Worm (Caenorhabditis elegans): ENCODE results near the gene pkc-3.

Gene pkc-3

DNA sequence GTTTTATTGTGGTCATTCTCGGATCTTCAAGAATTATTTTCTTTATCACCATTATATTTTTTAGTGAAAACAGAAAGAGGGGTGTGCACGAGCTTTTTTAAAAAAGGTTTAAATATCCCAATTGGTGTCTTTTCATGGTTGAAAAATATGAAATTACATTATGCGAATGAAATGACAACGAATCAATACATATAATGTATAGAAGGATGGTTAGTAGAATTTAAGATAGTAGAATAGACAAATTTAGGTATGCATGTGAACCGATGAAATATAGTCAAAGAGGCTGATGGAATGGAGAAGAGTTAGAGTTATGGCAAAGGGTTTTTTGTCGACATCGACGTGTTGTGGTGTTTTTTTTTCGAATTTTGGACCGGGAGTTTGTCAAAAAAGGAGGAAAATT lies 15.3 kb upstream of the pkc-3 start:
- TF ChIP-seq somi-1 (GFP tag; optimal IDR thresholded peaks at IDR 0.05) (no peak), mxl-1 (tag; optimal IDR thresholded peaks at IDR 0.05) (no peak), D2030.7 (GFP tag; IDR thresholded peaks at IDR 0.05) (no peak)

DNA sequence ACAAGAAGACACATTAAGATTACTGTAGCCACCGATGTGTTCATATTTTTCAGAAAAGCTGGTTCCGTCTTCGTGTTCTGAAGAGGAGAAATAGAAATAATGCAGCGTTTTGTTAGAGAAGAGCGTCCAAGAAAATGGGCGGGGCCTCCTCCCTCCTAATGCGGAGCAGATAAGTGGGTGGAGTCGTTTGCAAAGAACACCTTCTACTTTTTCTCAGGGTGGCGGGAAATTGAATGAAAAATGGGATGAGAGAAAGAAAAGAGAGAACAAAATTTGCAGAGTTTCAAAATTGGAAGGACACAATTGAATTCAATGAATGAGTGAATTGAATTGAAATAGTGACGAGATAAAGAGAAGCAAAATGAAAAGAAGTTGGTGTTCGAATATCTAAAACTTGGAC lies 14.2 kb upstream of the pkc-3 start, which contains the start of gene F09E5.16:
Gene F09E5.16, minus strand, starts transcription at position 101 of the 400 bp plus-strand sequence.
- no peak for TF ChIP-seq bed-2 (GFP tag; IDR thresholded peaks at IDR 0.05)
- no peak for TF ChIP-seq mxl-1 (tag; optimal IDR thresholded peaks at IDR 0.05)
- no peak for TF ChIP-seq let-607 (tag; optimal IDR thresholded peaks at IDR 0.05)
- no peak for TF ChIP-seq K12H6.12 (tag; optimal IDR thresholded peaks at IDR 0.05)

DNA sequence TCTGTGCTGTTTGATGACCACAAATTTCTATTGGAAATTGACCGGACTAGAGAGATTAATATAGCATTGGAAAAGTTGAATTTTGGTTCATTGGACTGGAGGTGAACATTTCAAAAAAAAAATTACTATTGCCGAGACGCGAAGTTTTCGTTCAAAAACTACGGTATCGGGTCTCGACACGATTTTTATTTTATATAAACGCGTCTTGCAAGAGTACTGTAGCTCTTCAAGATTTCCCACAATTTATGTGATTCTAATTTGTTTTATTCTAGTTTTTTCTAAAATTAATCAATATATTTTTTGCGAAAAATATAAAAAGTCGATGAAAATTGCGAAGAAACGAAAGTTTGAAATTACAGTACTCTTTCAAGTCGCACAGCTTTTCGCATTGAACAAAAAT lies 9.2 kb upstream of the pkc-3 start, which contains the start of gene F09E5.12:
Gene F09E5.12, minus strand, starts transcription at position 101 of the 400 bp plus-strand sequence.
- TF ChIP-seq bed-2 (GFP tag; IDR thresholded peaks at IDR 0.05) (no peak), sea-2 (GFP tag; IDR thresholded peaks at IDR 0.05) (no peak), F52B5.7 (tag; optimal IDR thresholded peaks at IDR 0.05) (no peak), xnd-1 (tag; optimal IDR thresholded peaks at IDR 0.05) (no peak), nhr-27 (tag; optimal IDR thresholded peaks at IDR 0.05) (no peak), madf-3 (GFP tag; IDR thresholded peaks at IDR 0.05) (no peak), nhr-80 (tag; optimal IDR thresholded peaks at IDR 0.05) (no peak), ztf-6 (GFP tag; IDR thresholded peaks at IDR 0.05) (no peak), lsy-27 (tag; optimal IDR thresholded peaks at IDR 0.05; ENCODE audit: borderline replicate concordance, insufficient read depth) (no peak), rcor-1 (GFP tag; IDR thresholded peaks at IDR 0.05) (no peak)

DNA sequence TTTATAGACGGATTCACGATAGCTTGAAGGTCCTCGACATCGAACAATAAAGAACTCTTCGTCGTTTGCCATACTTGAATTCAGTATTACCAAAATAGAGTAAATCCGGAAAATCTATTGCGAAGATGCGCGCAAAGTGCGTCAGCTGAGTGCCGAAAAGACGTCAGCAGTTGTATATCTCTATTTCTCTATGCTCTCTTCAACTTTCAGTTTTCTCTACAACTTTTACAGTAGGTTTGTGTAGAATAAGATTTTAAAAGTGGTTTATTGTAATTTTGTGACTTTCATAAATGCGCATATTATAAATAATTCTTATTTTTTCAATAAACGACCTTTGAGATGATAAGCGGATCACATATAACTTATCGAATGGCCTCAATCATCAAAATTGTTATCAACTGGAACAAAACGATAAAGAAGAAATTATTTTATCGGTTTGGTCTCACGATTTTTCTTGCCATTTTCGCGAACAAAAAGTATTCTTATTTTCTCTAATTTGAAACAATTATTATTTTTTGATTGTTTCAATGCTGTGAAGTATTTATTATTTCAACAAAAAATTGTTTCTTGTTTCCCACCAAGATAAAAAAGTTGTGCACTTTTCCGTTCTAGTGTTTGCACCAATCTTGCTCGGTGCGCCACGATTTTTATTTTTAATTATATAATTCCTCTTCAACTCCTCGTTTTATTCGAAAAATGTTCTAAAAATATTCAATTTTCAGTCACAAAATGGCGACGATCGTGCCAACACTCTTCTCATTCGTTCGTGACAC lies 6.4 kb upstream of the pkc-3 start, which contains the start of the genes agt-2 and F09E5.3:
Gene agt-2, minus strand, starts transcription at position 553 of the 773 bp plus-strand sequence.
Gene F09E5.3, plus strand, starts transcription at position 723 of the 773 bp plus-strand sequence.
- no peak for TF ChIP-seq cebp-1 (GFP tag; IDR thresholded peaks at IDR 0.05)
- TF ChIP-seq cebp-1 (tag; optimal IDR thresholded peaks at IDR 0.05), result peak; percentile 84
- TF ChIP-seq Y79H2A.3 (GFP tag; conservative IDR thresholded peaks at IDR 0.05), result no peak
- peak; percentile 45 for TF ChIP-seq dpl-1 (GFP tag; optimal IDR thresholded peaks at IDR 0.05)
- TF ChIP-seq egl-44 (GFP tag; IDR thresholded peaks at IDR 0.05), result no peak
- peak; percentile 15 for TF ChIP-seq chd-7 (tag; optimal IDR thresholded peaks at IDR 0.05)
- TF ChIP-seq bed-1 (GFP tag; IDR thresholded peaks at IDR 0.05), result no peak
- no peak for TF ChIP-seq mxl-1 (tag; optimal IDR thresholded peaks at IDR 0.05)
- no peak for TF ChIP-seq Y56A3A.18 (GFP tag; IDR thresholded peaks at IDR 0.05)
- TF ChIP-seq efl-1 (GFP tag; optimal IDR thresholded peaks at IDR 0.05), result peak; percentile 40
- no peak for TF ChIP-seq ceh-40 (GFP tag; IDR thresholded peaks at IDR 0.05)
- TF ChIP-seq snpc-3.4 (tag; optimal IDR thresholded peaks at IDR 0.05), result no peak
- TF ChIP-seq mcd-1 (GFP tag; IDR thresholded peaks at IDR 0.05), result peak; percentile 82
- no peak for TF ChIP-seq him-1 (tag; optimal IDR thresholded peaks at IDR 0.05)
- peak; percentile 71 for TF ChIP-seq lsl-1 (GFP tag; optimal IDR thresholded peaks at IDR 0.05)
- TF ChIP-seq F57C9.4 (tag; optimal IDR thresholded peaks at IDR 0.05), result no peak
- no peak for TF ChIP-seq gei-17 (GFP tag; optimal IDR thresholded peaks at IDR 0.05)
- no peak for TF ChIP-seq let-526 (GFP tag; IDR thresholded peaks at IDR 0.05)
- no peak for TF ChIP-seq sea-2 (GFP tag; IDR thresholded peaks at IDR 0.05)
- peak; percentile 86 for TF ChIP-seq Y53G8AR.9 (GFP tag; conservative IDR thresholded peaks at IDR 0.05)
- peak; percentile 77 for TF ChIP-seq nfyb-1 (GFP tag; IDR thresholded peaks at IDR 0.05)
- no peak for TF ChIP-seq ztf-28 (GFP tag; IDR thresholded peaks at IDR 0.05)
- TF ChIP-seq hlh-26 (GFP tag; conservative IDR thresholded peaks at IDR 0.05), result no peak
- peak in 2 of 3 experiments; percentile 72 to 91 for TF ChIP-seq lin-35 (GFP tag; optimal IDR thresholded peaks at IDR 0.05)
- peak; percentile 92 for TF ChIP-seq lin-40 (tag; optimal IDR thresholded peaks at IDR 0.05)
- peak; percentile 61 for TF ChIP-seq tbp1 (GFP tag; optimal IDR thresholded peaks at IDR 0.05)
- no peak for TF ChIP-seq mel-28 (tag; optimal IDR thresholded peaks at IDR 0.05; ENCODE audit: borderline replicate concordance)
- TF ChIP-seq egl-18 (GFP tag; IDR thresholded peaks at IDR 0.05), result no peak
- TF ChIP-seq nhr-120 (GFP tag; IDR thresholded peaks at IDR 0.05), result no peak
- no peak for TF ChIP-seq F39B2.1 (GFP tag; IDR thresholded peaks at IDR 0.05)
